Comparison of ENCODE assay signal across 1 fruit fly cellular context in the genomic region with DNA sequence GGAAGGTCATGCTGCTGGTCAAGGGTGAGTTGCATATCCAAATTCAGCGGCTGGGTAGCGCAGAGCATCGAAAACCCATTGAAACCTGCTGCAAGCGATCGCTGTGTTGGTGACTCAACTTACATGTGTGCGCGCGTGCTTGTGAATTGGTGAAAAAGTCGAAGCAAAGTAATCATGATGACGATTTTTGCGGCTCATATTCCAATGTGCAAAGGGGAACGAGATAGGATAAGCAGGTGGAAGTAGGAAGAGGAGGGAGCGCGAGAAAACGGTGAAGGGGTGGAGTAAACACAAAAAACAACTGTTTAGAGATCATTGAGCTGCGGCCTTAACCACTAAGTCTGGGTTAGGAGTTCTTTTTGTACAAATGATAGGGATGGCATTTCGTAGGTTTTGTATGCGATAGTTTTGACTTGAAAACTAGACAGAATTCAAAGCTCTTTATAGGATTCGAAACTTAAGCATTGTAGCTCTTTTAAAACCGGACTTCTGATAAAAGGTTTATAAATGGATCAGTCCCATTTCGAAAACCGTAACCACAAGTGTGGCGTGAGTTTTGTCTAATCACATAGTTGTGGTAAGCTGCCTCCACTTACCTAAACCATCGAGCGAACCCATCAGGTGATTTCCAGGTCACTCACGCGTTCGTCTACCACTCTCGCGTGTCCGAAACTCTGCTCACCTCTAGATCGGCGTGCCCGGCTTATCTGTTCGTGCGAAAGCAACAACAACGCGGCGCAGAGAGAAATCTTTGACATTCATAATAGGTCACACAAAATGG.
A peak's percentile ranks its signal among the peaks of the same experiment; 100 is the strongest.
TF ChIP-seq lines count a peak whose summit lies in the region.

No protein-coding gene starts in this region.

TF ChIP-seq in whole organism, embryonic, 481 proteins besides CTCF, POLR2A, EP300 and RAD21 (continued from another document and continues in another):
- TF ChIP-seq Scr (GFP tag; IDR thresholded peaks at IDR 0.05; lab: Robert Waterston, UW; ENCODE audit: partially characterized antibody) (peak; percentile 87), CG13296 (GFP tag; optimal IDR thresholded peaks at IDR 0.05; lab: Kevin White, UChicago) (peak; percentile 31), CG1529 (GFP tag; optimal IDR thresholded peaks at IDR 0.05; lab: Kevin White, UChicago) (no peak), Sin3A (optimal IDR thresholded peaks at IDR 0.05; lab: Kevin White, UChicago) (no peak), phol (tag; optimal IDR thresholded peaks at IDR 0.05; lab: Kevin White, UChicago) (peak; percentile 14), CG12744 (GFP tag; optimal IDR thresholded peaks at IDR 0.05; lab: Kevin White, UChicago) (no peak), gro (GFP tag; optimal IDR thresholded peaks at IDR 0.05; lab: Kevin White, UChicago) (peak; percentile 46), CG3726 (GFP tag; IDR thresholded peaks at IDR 0.05; lab: Robert Waterston, UW) (no peak), jumu (GFP tag; optimal IDR thresholded peaks at IDR 0.05; lab: Kevin White, UChicago) (peak; percentile 13), CG17612 (GFP tag; IDR thresholded peaks at IDR 0.05; lab: Robert Waterston, UW) (no peak), CG4730 (GFP tag; IDR thresholded peaks at IDR 0.05; lab: Robert Waterston, UW) (no peak), grau (tag; optimal IDR thresholded peaks at IDR 0.05; lab: Kevin White, UChicago) (peak; percentile 49), H15 (GFP tag; IDR thresholded peaks at IDR 0.05; lab: Robert Waterston, UW) (0 out of 3 replicates have a peak, but pooled peaks have one; percentile 12), CG13424 (tag; optimal IDR thresholded peaks at IDR 0.05; lab: Kevin White, UChicago) (peak; percentile 47), CG34376 (GFP tag; optimal IDR thresholded peaks at IDR 0.05; lab: Kevin White, UChicago) (peak; percentile 31), Sry-δ (GFP tag; optimal IDR thresholded peaks at IDR 0.05; lab: Kevin White, UChicago) (peak; percentile 86), CoRest (tag; optimal IDR thresholded peaks at IDR 0.05; lab: Kevin White, UChicago) (peak; percentile 45), bowl (GFP tag; IDR thresholded peaks at IDR 0.05; lab: Robert Waterston, UW) (no peak), eyg (GFP tag; optimal IDR thresholded peaks at IDR 0.05; lab: Kevin White, UChicago) (peak; percentile 9), CG17186 (GFP tag; optimal IDR thresholded peaks at IDR 0.05; lab: Kevin White, UChicago) (no peak), CG12769 (tag; optimal IDR thresholded peaks at IDR 0.05; lab: Kevin White, UChicago) (no peak), CG13287 (GFP tag; IDR thresholded peaks at IDR 0.05; lab: Robert Waterston, UW; ENCODE audit: partially characterized antibody) (peak; percentile 79), Jarid2 (GFP tag; optimal IDR thresholded peaks at IDR 0.05; lab: Kevin White, UChicago) (no peak), CG17568 (GFP tag; optimal IDR thresholded peaks at IDR 0.05; lab: Kevin White, UChicago) (no peak), Max (GFP tag; optimal IDR thresholded peaks at IDR 0.05; lab: Kevin White, UChicago) (peak; percentile 31), CG17359 (tag; optimal IDR thresholded peaks at IDR 0.05; lab: Kevin White, UChicago) (peak; percentile 8), fd3F (GFP tag; optimal IDR thresholded peaks at IDR 0.05; lab: Kevin White, UChicago) (peak; percentile 18), H2.0 (GFP tag; IDR thresholded peaks at IDR 0.05; lab: Robert Waterston, UW) (no peak; the same call in 1 of the 2 replicates), NfI (GFP tag; optimal IDR thresholded peaks at IDR 0.05; lab: Kevin White, UChicago) (peak; percentile 23), gsb-n (tag; optimal IDR thresholded peaks at IDR 0.05; lab: Kevin White, UChicago) (no peak), Hr51 (GFP tag; optimal IDR thresholded peaks at IDR 0.05; lab: Kevin White, UChicago) (peak in 1 of 2 experiments; percentile 28), CG2116 (GFP tag; optimal IDR thresholded peaks at IDR 0.05; lab: Kevin White, UChicago) (peak; percentile 22), exex (tag; optimal IDR thresholded peaks at IDR 0.05; lab: Kevin White, UChicago) (no peak), lilli (GFP tag; optimal IDR thresholded peaks at IDR 0.05; lab: Kevin White, UChicago) (peak; percentile 37), Nf-YA (GFP tag; IDR thresholded peaks at IDR 0.05; lab: Robert Waterston, UW) (no peak), ap (GFP tag; IDR thresholded peaks at IDR 0.05; lab: Robert Waterston, UW) (no peak), CG31365 (tag; optimal IDR thresholded peaks at IDR 0.05; lab: Kevin White, UChicago) (no peak), Ssrp (tag; optimal IDR thresholded peaks at IDR 0.05; lab: Kevin White, UChicago) (peak; percentile 16), pan (optimal IDR thresholded peaks at IDR 0.05; lab: Kevin White, UChicago) (no peak), pan (GFP tag; optimal IDR thresholded peaks at IDR 0.05 in 1 of 2, IDR thresholded peaks at IDR 0.05 in 1 of 2) (no peak), pfk (GFP tag; optimal IDR thresholded peaks at IDR 0.05; lab: Kevin White, UChicago) (no peak), ab (GFP tag; optimal IDR thresholded peaks at IDR 0.05; lab: Kevin White, UChicago) (no peak), cg (GFP tag; optimal IDR thresholded peaks at IDR 0.05; lab: Kevin White, UChicago) (peak; percentile 41), CG31441 (GFP tag; IDR thresholded peaks at IDR 0.05; lab: Robert Waterston, UW) (peak; percentile 36; the same call in 1 of the 2 replicates), CG11456 (GFP tag; IDR thresholded peaks at IDR 0.05; lab: Robert Waterston, UW) (0 out of 3 replicates have a peak, but pooled peaks have one; percentile 16), Aef1 (GFP tag; IDR thresholded peaks at IDR 0.05; lab: Robert Waterston, UW) (peak; percentile 46; the same call in 1 of the 3 replicates), Oli (tag; optimal IDR thresholded peaks at IDR 0.05; lab: Kevin White, UChicago) (no peak), hkb (optimal IDR thresholded peaks at IDR 0.05; lab: Kevin White, UChicago) (no peak), hkb (GFP tag; IDR thresholded peaks at IDR 0.05; lab: Robert Waterston, UW) (0 out of 2 replicates have a peak, but pooled peaks have one; percentile 29), aop (GFP tag; IDR thresholded peaks at IDR 0.05; lab: Robert Waterston, UW) (no peak), CG11093 (GFP tag; IDR thresholded peaks at IDR 0.05; lab: Robert Waterston, UW) (no peak), ken (GFP tag; IDR thresholded peaks at IDR 0.05; lab: Robert Waterston, UW) (no peak), crc (GFP tag; optimal IDR thresholded peaks at IDR 0.05; lab: Kevin White, UChicago) (no peak), stwl (tag; optimal IDR thresholded peaks at IDR 0.05; lab: Kevin White, UChicago) (no peak), bsh (GFP tag; optimal IDR thresholded peaks at IDR 0.05; lab: Kevin White, UChicago) (no peak), Vsx1 (GFP tag; optimal IDR thresholded peaks at IDR 0.05; lab: Kevin White, UChicago) (no peak), luna (GFP tag; optimal IDR thresholded peaks at IDR 0.05; lab: Kevin White, UChicago) (peak; percentile 27), CG11247 (GFP tag; IDR thresholded peaks at IDR 0.05; lab: Robert Waterston, UW) (0 out of 2 replicates have a peak, but pooled peaks have one; percentile 6), sens-2 (GFP tag; IDR thresholded peaks at IDR 0.05; lab: Robert Waterston, UW) (no peak), unpg (GFP tag; optimal IDR thresholded peaks at IDR 0.05; lab: Kevin White, UChicago) (peak; percentile 22), org-1 (GFP tag; optimal IDR thresholded peaks at IDR 0.05; lab: Kevin White, UChicago) (no peak), tna (GFP tag; IDR thresholded peaks at IDR 0.05; lab: Robert Waterston, UW; ENCODE audit: partially characterized antibody) (peak; percentile 50; the same call in 1 of the 2 replicates), Fer2 (tag; optimal IDR thresholded peaks at IDR 0.05; lab: Kevin White, UChicago) (no peak), CG10147 (GFP tag; optimal IDR thresholded peaks at IDR 0.05; lab: Kevin White, UChicago) (peak; percentile 55), ro (GFP tag; IDR thresholded peaks at IDR 0.05; lab: Robert Waterston, UW) (no peak), CG17912 (GFP tag; optimal IDR thresholded peaks at IDR 0.05; lab: Kevin White, UChicago) (no peak), CG15514 (GFP tag; optimal IDR thresholded peaks at IDR 0.05; lab: Kevin White, UChicago) (no peak), pnt (GFP tag; optimal IDR thresholded peaks at IDR 0.05; lab: Kevin White, UChicago) (peak; percentile 1), zfh1 (GFP tag; IDR thresholded peaks at IDR 0.05; lab: Robert Waterston, UW) (peak; percentile 12; the same call in 1 of the 3 replicates), Xrp1 (GFP tag; IDR thresholded peaks at IDR 0.05; lab: Robert Waterston, UW) (0 out of 2 replicates have a peak, but pooled peaks have one; percentile 5), CG30431 (GFP tag; optimal IDR thresholded peaks at IDR 0.05; lab: Kevin White, UChicago) (peak; percentile 16), dpn (GFP tag; optimal IDR thresholded peaks at IDR 0.05; lab: Kevin White, UChicago) (peak; percentile 15 to 66), CG15601 (tag; optimal IDR thresholded peaks at IDR 0.05; lab: Kevin White, UChicago) (no peak), CrebB (tag; optimal IDR thresholded peaks at IDR 0.05; lab: Kevin White, UChicago) (peak; percentile 32), CG3407 (GFP tag; optimal IDR thresholded peaks at IDR 0.05; lab: Kevin White, UChicago) (no peak), jing (GFP tag; optimal IDR thresholded peaks at IDR 0.05; lab: Kevin White, UChicago) (peak; percentile 0), CG2120 (GFP tag; optimal IDR thresholded peaks at IDR 0.05; lab: Kevin White, UChicago) (peak; percentile 47), bab2 (GFP tag; optimal IDR thresholded peaks at IDR 0.05; lab: Kevin White, UChicago) (peak; percentile 23), fu2 (GFP tag; optimal IDR thresholded peaks at IDR 0.05; lab: Kevin White, UChicago) (peak; percentile 30), Hand (GFP tag; optimal IDR thresholded peaks at IDR 0.05; lab: Kevin White, UChicago) (peak; percentile 1), CG6683 (GFP tag; optimal IDR thresholded peaks at IDR 0.05; lab: Kevin White, UChicago) (no peak), Sry-β (GFP tag; optimal IDR thresholded peaks at IDR 0.05; lab: Kevin White, UChicago) (no peak), MESR4 (GFP tag; optimal IDR thresholded peaks at IDR 0.05; lab: Kevin White, UChicago) (no peak), Meics (GFP tag; optimal IDR thresholded peaks at IDR 0.05; lab: Kevin White, UChicago) (peak; percentile 60), CG6654 (GFP tag; optimal IDR thresholded peaks at IDR 0.05; lab: Kevin White, UChicago) (no peak), stc (GFP tag; IDR thresholded peaks at IDR 0.05; lab: Robert Waterston, UW) (no peak), zfh2 (GFP tag; optimal IDR thresholded peaks at IDR 0.05; lab: Kevin White, UChicago) (peak; percentile 60), ci (GFP tag; IDR thresholded peaks at IDR 0.05; lab: Robert Waterston, UW) (peak; percentile 49; the same call in 1 of the 3 replicates), CG8478 (optimal IDR thresholded peaks at IDR 0.05; lab: Kevin White, UChicago) (no peak), CG1603 (tag; optimal IDR thresholded peaks at IDR 0.05; lab: Kevin White, UChicago) (peak; percentile 8), tin (GFP tag; optimal IDR thresholded peaks at IDR 0.05; lab: Kevin White, UChicago) (peak; percentile 4), CG6854 (GFP tag; optimal IDR thresholded peaks at IDR 0.05; lab: Kevin White, UChicago) (no peak), pzg (GFP tag; optimal IDR thresholded peaks at IDR 0.05; lab: Kevin White, UChicago) (peak; percentile 12), toy (GFP tag; IDR thresholded peaks at IDR 0.05; lab: Robert Waterston, UW) (no peak), Atf6 (GFP tag; IDR thresholded peaks at IDR 0.05; lab: Robert Waterston, UW) (no peak), CG6175 (GFP tag; IDR thresholded peaks at IDR 0.05; lab: Robert Waterston, UW) (no peak), sd (tag; optimal IDR thresholded peaks at IDR 0.05; lab: Kevin White, UChicago) (no peak), HHEX (GFP tag; optimal IDR thresholded peaks at IDR 0.05; lab: Kevin White, UChicago) (peak; percentile 2), nerfin-1 (tag; optimal IDR thresholded peaks at IDR 0.05; lab: Kevin White, UChicago) (peak; percentile 23), rib (GFP tag; IDR thresholded peaks at IDR 0.05; lab: Robert Waterston, UW) (0 out of 2 replicates have a peak, but pooled peaks have one; percentile 37), CG7786 (GFP tag; optimal IDR thresholded peaks at IDR 0.05; lab: Kevin White, UChicago) (peak; percentile 56), CG1602 (GFP tag; optimal IDR thresholded peaks at IDR 0.05; lab: Kevin White, UChicago) (no peak), Awh (GFP tag; IDR thresholded peaks at IDR 0.05; lab: Robert Waterston, UW) (no peak), Opbp (GFP tag; IDR thresholded peaks at IDR 0.05; lab: Robert Waterston, UW; ENCODE audit: partially characterized antibody) (0 out of 3 replicates have a peak, but pooled peaks have one; percentile 22), CG42726 (GFP tag; IDR thresholded peaks at IDR 0.05; lab: Robert Waterston, UW; ENCODE audit: partially characterized antibody) (no peak), CG1832 (GFP tag; optimal IDR thresholded peaks at IDR 0.05; lab: Kevin White, UChicago) (no peak), CG9932 (GFP tag; IDR thresholded peaks at IDR 0.05; lab: Robert Waterston, UW) (peak; percentile 63; the same call in 1 of the 2 replicates), knrl (GFP tag; IDR thresholded peaks at IDR 0.05; lab: Robert Waterston, UW; ENCODE audit: partially characterized antibody) (peak; percentile 83; the same call in 2 of the 3 replicates), CG12391 (tag; optimal IDR thresholded peaks at IDR 0.05; lab: Kevin White, UChicago) (peak; percentile 49), HLH54F (GFP tag; optimal IDR thresholded peaks at IDR 0.05; lab: Kevin White, UChicago) (peak; percentile 6), abd-A (tag; optimal IDR thresholded peaks at IDR 0.05; lab: Kevin White, UChicago) (no peak), slbo (GFP tag; IDR thresholded peaks at IDR 0.05; lab: Robert Waterston, UW) (peak; percentile 45), Drgx (GFP tag; IDR thresholded peaks at IDR 0.05; lab: Robert Waterston, UW) (peak; percentile 33; the same call in 1 of the 2 replicates), odd (GFP tag; optimal IDR thresholded peaks at IDR 0.05; lab: Kevin White, UChicago) (no peak), CG4360 (GFP tag; IDR thresholded peaks at IDR 0.05; lab: Robert Waterston, UW) (peak; percentile 83), Dll (GFP tag; IDR thresholded peaks at IDR 0.05; lab: Robert Waterston, UW; ENCODE audit: partially characterized antibody) (peak; percentile 90), CG6765 (GFP tag; optimal IDR thresholded peaks at IDR 0.05; lab: Kevin White, UChicago) (peak; percentile 32), esg (GFP tag; conservative IDR thresholded peaks at IDR 0.05; lab: Robert Waterston, UW) (0 out of 2 replicates have a peak, but pooled peaks have one; percentile 35), Nf-YC (tag; optimal IDR thresholded peaks at IDR 0.05; lab: Kevin White, UChicago) (peak; percentile 49), gsb (GFP tag; IDR thresholded peaks at IDR 0.05; lab: Robert Waterston, UW) (no peak)
